Worm (Caenorhabditis elegans): ENCODE measurements around the gene str-135.

DNA sequence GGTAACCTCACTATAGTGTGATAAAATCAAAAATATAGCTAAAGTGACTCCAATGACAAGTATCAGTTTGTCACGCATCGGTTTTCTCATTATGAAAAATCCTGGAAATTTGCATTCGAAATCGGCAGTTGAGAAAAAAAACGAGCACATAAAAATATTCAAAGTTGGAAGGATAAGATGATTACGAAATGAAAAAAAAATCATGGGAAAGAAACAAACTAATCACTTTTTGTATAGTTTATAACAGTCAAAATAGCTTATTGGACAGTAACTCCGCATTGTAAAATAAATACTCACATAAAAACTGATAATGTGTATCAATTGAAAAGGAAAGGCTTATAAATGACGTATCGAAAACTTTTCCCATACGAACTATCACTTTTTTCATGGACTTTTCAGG, 37.9 kb downstream of the str-135 start, which contains the start of gene C16D9.4:
- TF ChIP-seq hlh-26 (GFP tag; conservative IDR thresholded peaks at IDR 0.05) (no peak), pha-4 (tag; optimal IDR thresholded peaks at IDR 0.05) (no peak)

Data from whole organism, young adult.